Worm (Caenorhabditis elegans) whole organism, L3 larva: ENCODE results near the gene dsb-2.
A peak's percentile ranks its signal among the peaks of the same experiment; 100 is the strongest.

Experiments used
- R02D3.7 ChIP-seq: fragments of 150-350 bp; optimal IDR thresholded peaks from 2 replicates; lab custom pipeline; 2014; ENCODE audit warnings: missing biosample characterization, missing genetic modification characterization
- ZK546.5 ChIP-seq: sonication (generic microtip); optimal IDR thresholded peaks from 2 replicates; lab custom pipeline; 2017; ENCODE audit warnings: missing biosample characterization, missing genetic modification characterization
- aly-2 ChIP-seq: fragments of 150-350 bp; optimal IDR thresholded peaks from 2 replicates; lab custom pipeline; 2014; ENCODE audit warnings: missing biosample characterization, missing genetic modification characterization
- ama-1 ChIP-seq: fragments of 150-350 bp; optimal IDR thresholded peaks from 2 replicates; lab custom pipeline; 2018
- ceh-16 ChIP-seq: sonication (generic microtip); optimal IDR thresholded peaks from 2 replicates; lab custom pipeline; 2017; ENCODE audit warnings: missing biosample characterization, missing genetic modification characterization
- ceh-28 ChIP-seq: fragments of 150-350 bp; optimal IDR thresholded peaks from 2 replicates; lab custom pipeline; 2014; ENCODE audit warnings: missing biosample characterization, missing genetic modification reagents, missing genetic modification characterization
- ceh-82 ChIP-seq: fragments of 150-350 bp; optimal IDR thresholded peaks from 2 replicates; lab custom pipeline; 2014; ENCODE audit warnings: missing biosample characterization, missing genetic modification characterization
- ceh-9 ChIP-seq: sonication (generic microtip); optimal IDR thresholded peaks from 2 replicates; lab custom pipeline; 2018; ENCODE audit warnings: missing biosample characterization, missing genetic modification characterization
- daf-12 ChIP-seq: fragments of 150-350 bp; optimal IDR thresholded peaks from 2 replicates; lab custom pipeline; 2014; ENCODE audit warnings: missing biosample characterization, missing genetic modification reagents, missing genetic modification characterization
- egl-27 ChIP-seq: sonication (generic microtip); optimal IDR thresholded peaks from 4 replicates; lab custom pipeline; 2017; ENCODE audit warnings: missing biosample characterization, missing genetic modification reagents, missing genetic modification characterization
- egl-5 ChIP-seq: fragments of 150-350 bp; optimal IDR thresholded peaks from 2 replicates; lab custom pipeline; 2017; ENCODE audit warnings: missing biosample characterization, missing genetic modification reagents, missing genetic modification characterization, inconsistent platforms
- elt-1 ChIP-seq: fragments of 150-350 bp; optimal IDR thresholded peaks from 2 replicates; lab custom pipeline; 2014; ENCODE audit warnings: missing biosample characterization, missing genetic modification characterization
- elt-2 ChIP-seq: sonication (generic microtip); optimal IDR thresholded peaks from 2 replicates; lab custom pipeline; 2016; ENCODE audit warnings: missing genetic modification reagents, mild to moderate bottlenecking, missing genetic modification characterization, missing compliant biosample characterization
- elt-3 ChIP-seq, 3 experiments: fragments of 150-350 bp in 1 of 3; sonication (generic microtip) in 2 of 3; optimal IDR thresholded peaks; 2 replicates in 2 of 3; 4 replicates in 1 of 3; lab custom pipeline; 2014 to 2017; ENCODE audit warnings: missing biosample characterization in 3 of 3, missing genetic modification characterization in 3 of 3
- eor-1 ChIP-seq, 2 experiments: fragments of 150-350 bp; optimal IDR thresholded peaks; 2 replicates each; lab custom pipeline; 2014 to 2018; ENCODE audit warnings: missing biosample characterization in 2 of 2, missing genetic modification characterization in 2 of 2
- fkh-10 ChIP-seq: sonication (generic microtip); optimal IDR thresholded peaks from 2 replicates; lab custom pipeline; 2017; ENCODE audit warnings: missing biosample characterization, missing genetic modification reagents, missing genetic modification characterization
- fkh-2 ChIP-seq: fragments of 150-350 bp; optimal IDR thresholded peaks from 2 replicates; lab custom pipeline; 2014; ENCODE audit warnings: missing biosample characterization, missing genetic modification reagents, missing genetic modification characterization
- fos-1 ChIP-seq: fragments of 150-350 bp; optimal IDR thresholded peaks from 2 replicates; lab custom pipeline; 2014; ENCODE audit warnings: missing biosample characterization, missing genetic modification characterization
- hmg-11 ChIP-seq: sonication (generic microtip); optimal IDR thresholded peaks from 2 replicates; lab custom pipeline; 2016; ENCODE audit warnings: missing genetic modification characterization, missing compliant biosample characterization
- jun-1 ChIP-seq: fragments of 150-350 bp; optimal IDR thresholded peaks from 2 replicates; lab custom pipeline; 2014; ENCODE audit warnings: missing biosample characterization, missing genetic modification reagents, missing genetic modification characterization
- lin-15B ChIP-seq: fragments of 150-350 bp; optimal IDR thresholded peaks from 2 replicates; lab custom pipeline; 2014; ENCODE audit warnings: missing biosample characterization, missing genetic modification characterization
- lin-39 ChIP-seq: fragments of 150-350 bp; optimal IDR thresholded peaks from 2 replicates; lab custom pipeline; 2018; ENCODE audit warnings: missing biosample characterization, missing genetic modification reagents, missing genetic modification characterization
- lsy-12 ChIP-seq: sonication (generic microtip); optimal IDR thresholded peaks from 2 replicates; lab custom pipeline; 2016; ENCODE audit warnings: mild to moderate bottlenecking, missing genetic modification characterization, missing compliant biosample characterization
- mdl-1 ChIP-seq: fragments of 150-350 bp; optimal IDR thresholded peaks from 2 replicates; lab custom pipeline; 2014; ENCODE audit warnings: missing biosample characterization, missing genetic modification characterization
- mml-1 ChIP-seq: fragments of 150-350 bp; sonication (generic microtip); optimal IDR thresholded peaks from 3 replicates; lab custom pipeline; 2014; ENCODE audit warnings: missing biosample characterization, missing genetic modification characterization
- nfya-1 ChIP-seq: sonication (generic microtip); optimal IDR thresholded peaks from 2 replicates; lab custom pipeline; 2017; ENCODE audit warnings: missing genetic modification characterization, mild to moderate bottlenecking, missing compliant biosample characterization, antibody characterized with exemption, moderate library complexity; ENCODE audit not compliant: insufficient read depth
- nhr-11 ChIP-seq: fragments of 150-350 bp; optimal IDR thresholded peaks from 2 replicates; lab custom pipeline; 2014; ENCODE audit warnings: missing biosample characterization, missing genetic modification characterization
- nhr-12 ChIP-seq: fragments of 150-350 bp; optimal IDR thresholded peaks from 2 replicates; lab custom pipeline; 2014; ENCODE audit warnings: missing biosample characterization, missing genetic modification characterization
- nhr-23 ChIP-seq: fragments of 150-350 bp; optimal IDR thresholded peaks from 2 replicates; lab custom pipeline; 2014; ENCODE audit warnings: missing biosample characterization, missing genetic modification reagents, missing genetic modification characterization
- nhr-237 ChIP-seq: fragments of 150-350 bp; optimal IDR thresholded peaks from 2 replicates; lab custom pipeline; 2014; ENCODE audit warnings: missing biosample characterization, missing genetic modification characterization
- nhr-25 ChIP-seq: sonication (generic microtip); optimal IDR thresholded peaks from 2 replicates; lab custom pipeline; 2017; ENCODE audit warnings: missing biosample characterization, missing genetic modification characterization
- nhr-28 ChIP-seq: fragments of 150-350 bp; optimal IDR thresholded peaks from 2 replicates; lab custom pipeline; 2014; ENCODE audit warnings: missing biosample characterization, missing genetic modification characterization
- nhr-43 ChIP-seq: sonication (generic microtip); optimal IDR thresholded peaks from 2 replicates; lab custom pipeline; 2016; ENCODE audit warnings: mild to moderate bottlenecking, missing genetic modification characterization, missing compliant biosample characterization; ENCODE audit not compliant: poor library complexity, severe bottlenecking
- nhr-67 ChIP-seq: fragments of 150-350 bp; optimal IDR thresholded peaks from 2 replicates; lab custom pipeline; 2014; ENCODE audit warnings: missing biosample characterization, missing genetic modification characterization
- nhr-76 ChIP-seq: fragments of 150-350 bp; sonication (generic microtip); optimal IDR thresholded peaks from 5 replicates; lab custom pipeline; 2014; ENCODE audit warnings: missing biosample characterization, missing genetic modification characterization
- nhr-77 ChIP-seq: fragments of 150-350 bp; optimal IDR thresholded peaks from 2 replicates; lab custom pipeline; 2014; ENCODE audit warnings: missing biosample characterization, missing genetic modification characterization
- pha-4 ChIP-seq: fragments of 150-350 bp; optimal IDR thresholded peaks from 2 replicates; lab custom pipeline; 2014; ENCODE audit warnings: missing biosample characterization, missing genetic modification reagents, missing genetic modification characterization
- pqm-1 ChIP-seq: fragments of 150-350 bp; optimal IDR thresholded peaks from 2 replicates; lab custom pipeline; 2017; ENCODE audit warnings: missing biosample characterization, missing genetic modification characterization, inconsistent platforms
- sea-2 ChIP-seq: fragments of 150-350 bp; sonication (generic microtip); optimal IDR thresholded peaks from 4 replicates; lab custom pipeline; 2014; ENCODE audit warnings: missing biosample characterization, missing genetic modification reagents, missing genetic modification characterization
- skn-1 ChIP-seq: fragments of 150-350 bp; optimal IDR thresholded peaks from 2 replicates; lab custom pipeline; 2014; ENCODE audit warnings: missing biosample characterization, missing genetic modification characterization
- snpc-4 ChIP-seq: fragments of 150-350 bp; optimal IDR thresholded peaks from 2 replicates; lab custom pipeline; 2014; ENCODE audit warnings: missing biosample characterization, missing genetic modification characterization
- tbx-2 ChIP-seq: sonication (generic microtip); optimal IDR thresholded peaks from 2 replicates; lab custom pipeline; 2016; ENCODE audit warnings: mild to moderate bottlenecking, missing genetic modification characterization, missing compliant biosample characterization
- unc-39 ChIP-seq: sonication (generic microtip); optimal IDR thresholded peaks from 4 replicates; lab custom pipeline; 2017; ENCODE audit warnings: missing biosample characterization, missing genetic modification characterization
- unc-62 ChIP-seq: fragments of 150-350 bp; sonication (generic microtip); optimal IDR thresholded peaks from 4 replicates; lab custom pipeline; 2014; ENCODE audit warnings: missing biosample characterization, missing genetic modification reagents, missing genetic modification characterization
- zag-1 ChIP-seq: fragments of 150-350 bp; optimal IDR thresholded peaks from 2 replicates; lab custom pipeline; 2014; ENCODE audit warnings: missing biosample characterization, missing genetic modification characterization
- ztf-11 ChIP-seq: fragments of 150-350 bp; optimal IDR thresholded peaks from 2 replicates; lab custom pipeline; 2014; ENCODE audit warnings: missing biosample characterization, missing genetic modification characterization
- ztf-4 ChIP-seq: fragments of 150-350 bp; optimal IDR thresholded peaks from 2 replicates; lab custom pipeline; 2014; ENCODE audit warnings: missing biosample characterization, missing genetic modification characterization

dsb-2 gene

ce11 chrII:14393766-14394165, 17.1 kb upstream of the dsb-2 start:
- TF ChIP-seq tbx-2 (tag; lab: Kevin White, UChicago) (no peak), nhr-12 (tag; lab: Kevin White, UChicago) (no peak), nhr-11 (no peak), nhr-28 (tag; lab: Kevin White, UChicago) (no peak)
- TF ChIP-seq, all 47 proteins: peak for 0

DNA sequence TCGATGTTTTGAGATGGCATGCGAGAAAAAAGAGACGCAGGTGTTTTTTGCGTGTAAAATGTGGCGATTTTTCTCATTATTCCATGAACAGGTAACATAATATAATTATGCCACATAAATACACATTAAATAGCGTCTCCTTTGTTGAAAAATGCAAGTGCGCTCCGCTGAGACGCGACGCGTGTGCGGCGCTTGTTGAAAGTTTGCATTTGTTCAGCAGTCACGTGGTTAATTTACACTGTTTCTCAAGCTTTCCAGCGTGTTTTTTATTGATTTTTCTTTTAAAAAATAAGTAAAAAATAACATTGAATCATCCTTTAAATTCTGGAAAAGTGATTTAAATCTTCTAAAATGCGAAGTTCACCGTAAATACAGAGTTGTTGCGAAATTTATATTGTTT, 11.3 kb upstream of the dsb-2 start:
- TF ChIP-seq egl-27 (tag; lab: Kevin White, UChicago): no peak
- no peak for TF ChIP-seq ztf-11 (tag; lab: Kevin White, UChicago)
- no peak for TF ChIP-seq sea-2 (GFP tag; lab: Kevin White, UChicago)
- no peak for TF ChIP-seq fos-1 (tag; lab: Kevin White, UChicago)
- peak; percentile 98 for TF ChIP-seq egl-5 (tag; lab: Kevin White, UChicago)
- peak; percentile 86 for TF ChIP-seq hmg-11 (tag; lab: Kevin White, UChicago)
- TF ChIP-seq pqm-1 (tag; lab: Kevin White, UChicago): peak; percentile 61
- TF ChIP-seq fkh-10 (GFP tag; lab: Kevin White, UChicago): peak; percentile 46
- no peak for TF ChIP-seq daf-12 (tag; lab: Kevin White, UChicago)
- no peak for TF ChIP-seq nhr-28 (tag; lab: Kevin White, UChicago)
- TF ChIP-seq skn-1 (tag; lab: Kevin White, UChicago): no peak
- TF ChIP-seq ztf-4: peak; percentile 41
- TF ChIP-seq nfya-1 (tag; lab: Kevin White, UChicago): peak; percentile 91
- no peak for TF ChIP-seq aly-2 (tag; lab: Kevin White, UChicago)
- TF ChIP-seq ceh-9 (tag; lab: Kevin White, UChicago): no peak
- TF ChIP-seq lin-39 (tag; lab: Kevin White, UChicago): peak; percentile 89
- TF ChIP-seq ceh-28 (tag; lab: Kevin White, UChicago): peak; percentile 77
- peak; percentile 6 for TF ChIP-seq nhr-77 (tag; lab: Kevin White, UChicago)
- no peak for TF ChIP-seq R02D3.7
- TF ChIP-seq ceh-82: no peak
- TF ChIP-seq nhr-67 (tag; lab: Kevin White, UChicago): no peak
- TF ChIP-seq pha-4: peak; percentile 98
- no peak for TF ChIP-seq mml-1 (tag; lab: Kevin White, UChicago)
- TF ChIP-seq ZK546.5: no peak
- TF ChIP-seq nhr-237 (tag; lab: Kevin White, UChicago): no peak
- no peak for TF ChIP-seq unc-39 (tag; lab: Kevin White, UChicago)
- TF ChIP-seq tbx-2 (tag; lab: Kevin White, UChicago): peak; percentile 16
- peak; percentile 70 for TF ChIP-seq nhr-43 (tag; lab: Kevin White, UChicago)
- peak in 1 of 3 experiments; percentile 6 for TF ChIP-seq elt-3 (tag; optimal IDR thresholded peaks at IDR 0.05; lab: Kevin White, UChicago)
- TF ChIP-seq elt-2: peak; percentile 56
- TF ChIP-seq nhr-11: no peak
- TF ChIP-seq lsy-12 (tag; lab: Kevin White, UChicago): peak; percentile 48
- no peak for TF ChIP-seq ama-1 (lab: Kevin White, UChicago)
- TF ChIP-seq eor-1 (tag; optimal IDR thresholded peaks at IDR 0.05; lab: Kevin White, UChicago): peak in 1 of 2 experiments; percentile 51
- TF ChIP-seq nhr-12 (tag; lab: Kevin White, UChicago): no peak
- TF ChIP-seq lin-15B (tag; lab: Kevin White, UChicago): peak; percentile 93
- peak; percentile 51 for TF ChIP-seq mdl-1 (tag; lab: Kevin White, UChicago)
- no peak for TF ChIP-seq elt-1 (tag; lab: Kevin White, UChicago)
- TF ChIP-seq zag-1 (tag; lab: Kevin White, UChicago): no peak
- no peak for TF ChIP-seq fkh-2
- peak; percentile 60 for TF ChIP-seq jun-1 (tag; lab: Kevin White, UChicago)
- TF ChIP-seq nhr-76 (tag; lab: Kevin White, UChicago): no peak
- TF ChIP-seq nhr-25 (tag; lab: Kevin White, UChicago): peak; percentile 85
- TF ChIP-seq snpc-4 (tag; lab: Kevin White, UChicago): peak; percentile 89
- TF ChIP-seq ceh-16 (tag; lab: Kevin White, UChicago): no peak
- no peak for TF ChIP-seq unc-62 (GFP tag; lab: Kevin White, UChicago)
- TF ChIP-seq nhr-23 (tag; lab: Kevin White, UChicago): peak; percentile 81
